Worm (Caenorhabditis elegans) whole organism, midembryonic: ENCODE results near the gene msp-152.

Experiments
- T22C8.4 ChIP-seq: fragments of 200-800 bp; sonication (Bioruptor generic); IDR thresholded peaks from 2 replicates; pipeline ENCODE4 v1.3.6; 2022; ENCODE audit warnings: missing genetic modification characterization, missing compliant biosample characterization
- cog-1 ChIP-seq: sonication (generic microtip); optimal IDR thresholded peaks from 2 replicates; lab custom pipeline; 2016; ENCODE audit warnings: missing genetic modification characterization, missing compliant biosample characterization
- flt-1 ChIP-seq: fragments of 200-800 bp; sonication (Bioruptor generic); IDR thresholded peaks from 2 replicates; pipeline ENCODE4 v1.3.6; 2022; ENCODE audit warnings: missing genetic modification characterization, missing compliant biosample characterization
- klf-2 ChIP-seq: fragments of 200-800 bp; sonication (Bioruptor generic); conservative IDR thresholded peaks from 2 replicates; pipeline ENCODE4 v1.3.6; 2022; ENCODE audit warnings: missing genetic modification reagents, missing genetic modification characterization, missing compliant biosample characterization
- med-1 ChIP-seq: sonication (generic microtip); optimal IDR thresholded peaks from 2 replicates; lab custom pipeline; 2017; ENCODE audit warnings: missing genetic modification characterization, mild to moderate bottlenecking, missing compliant biosample characterization, antibody characterized with exemption, missing genetic modification reagents; ENCODE audit not compliant: insufficient read depth
- ztf-23 ChIP-seq: fragments of 200-800 bp; sonication (Bioruptor generic); IDR thresholded peaks from 2 replicates; pipeline ENCODE4 v1.3.6; 2022; ENCODE audit warnings: missing genetic modification reagents, missing genetic modification characterization, missing compliant biosample characterization

DNA sequence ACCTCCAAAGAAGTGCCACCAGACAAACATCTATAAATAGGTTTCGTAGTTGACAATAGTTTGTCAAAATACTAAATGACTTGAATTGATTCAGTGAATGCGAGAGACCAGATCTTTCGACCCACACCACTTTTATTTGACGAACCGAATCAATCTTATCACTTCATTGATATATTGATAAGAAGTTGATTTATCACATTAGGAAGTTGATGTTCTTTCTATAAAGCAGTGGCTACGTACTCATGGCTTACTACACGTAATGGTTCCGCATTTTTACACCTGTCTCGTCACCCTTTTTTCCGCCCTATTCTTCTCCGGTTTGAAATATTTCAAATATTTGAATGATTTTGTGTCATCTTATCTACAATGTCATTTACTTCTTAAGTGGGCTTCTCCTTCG lies 12.2 kb upstream of the msp-152 start:
- TF ChIP-seq cog-1 (tag; lab: Kevin White, UChicago) (no peak), ztf-23 (GFP tag; lab: Robert Waterston, UW) (no peak), flt-1 (GFP tag; lab: Robert Waterston, UW) (no peak), T22C8.4 (no peak), klf-2 (GFP tag; lab: Robert Waterston, UW) (no peak), med-1 (GFP tag; lab: Kevin White, UChicago) (no peak)
